Fruit fly (Drosophila melanogaster) whole organism, embryonic: ENCODE measurements around the gene Spec2.

Experiments used
- Adf1 ChIP-seq: fragments of 200-800 bp; sonication (Bioruptor generic); IDR thresholded peaks from 2 replicates; pipeline ENCODE4 v1.3.6; 2022; ENCODE audit warnings: missing biosample characterization, missing genetic modification characterization
- B-H1 ChIP-seq: fragments of 200-800 bp; sonication (Bioruptor generic); IDR thresholded peaks from 3 replicates; pipeline ENCODE4 v1.3.6; 2022; ENCODE audit warnings: missing biosample characterization, missing genetic modification characterization
- Bteb2 ChIP-seq: fragments of 200-800 bp; sonication (Bioruptor generic); optimal IDR thresholded peaks from 2 replicates; lab custom pipeline; 2016; ENCODE audit warnings: missing biosample characterization, missing genetic modification characterization
- CG11398 ChIP-seq: fragments of 200-800 bp; sonication (Bioruptor generic); optimal IDR thresholded peaks from 2 replicates; lab custom pipeline; 2016; ENCODE audit warnings: missing biosample characterization, missing genetic modification characterization
- CG12744 ChIP-seq: fragments of 200-800 bp; sonication (Bioruptor generic); optimal IDR thresholded peaks from 2 replicates; lab custom pipeline; 2016; ENCODE audit warnings: missing biosample characterization, missing genetic modification characterization
- CG13624 ChIP-seq: fragments of 200-800 bp; sonication (Bioruptor generic); optimal IDR thresholded peaks from 2 replicates; lab custom pipeline; 2016; ENCODE audit warnings: missing biosample characterization, missing genetic modification characterization
- CG16815 ChIP-seq: fragments of 200-800 bp; sonication (Bioruptor generic); optimal IDR thresholded peaks from 3 replicates; lab custom pipeline; 2017; ENCODE audit warnings: missing biosample characterization, mild to moderate bottlenecking, missing genetic modification characterization
- CG17385 ChIP-seq: fragments of 200-800 bp; sonication (Bioruptor generic); optimal IDR thresholded peaks from 3 replicates; lab custom pipeline; 2018; ENCODE audit warnings: missing biosample characterization, mild to moderate bottlenecking, missing genetic modification characterization
- CG18011 ChIP-seq: fragments of 200-800 bp; sonication (Bioruptor generic); optimal IDR thresholded peaks from 2 replicates; lab custom pipeline; 2017; ENCODE audit warnings: missing biosample characterization, missing genetic modification characterization, mild to moderate bottlenecking, moderate library complexity, missing genotype
- CG18476 ChIP-seq: fragments of 200-800 bp; sonication (Bioruptor generic); optimal IDR thresholded peaks from 2 replicates; lab custom pipeline; 2016; ENCODE audit warnings: missing biosample characterization, mild to moderate bottlenecking, missing genetic modification characterization
- CG31224 ChIP-seq: fragments of 200-800 bp; sonication (Bioruptor generic); IDR thresholded peaks from 2 replicates; pipeline ENCODE4 v1.3.6; 2022; ENCODE audit warnings: missing biosample characterization, missing genetic modification characterization
- CG32772 ChIP-seq: fragments of 200-800 bp; sonication (Bioruptor generic); IDR thresholded peaks from 2 replicates; pipeline ENCODE4 v1.3.6; 2022; ENCODE audit warnings: missing biosample characterization, missing genetic modification characterization
- CG4282 ChIP-seq: fragments of 200-800 bp; sonication (Bioruptor generic); optimal IDR thresholded peaks from 2 replicates; lab custom pipeline; 2016; ENCODE audit warnings: missing biosample characterization, missing genetic modification characterization
- CG4820 ChIP-seq: fragments of 200-800 bp; sonication (Bioruptor generic); optimal IDR thresholded peaks from 3 replicates; lab custom pipeline; 2016; ENCODE audit warnings: missing biosample characterization, missing genetic modification characterization
- CG7556 ChIP-seq: fragments of 200-800 bp; sonication (Bioruptor generic); optimal IDR thresholded peaks from 2 replicates; lab custom pipeline; 2017; ENCODE audit warnings: missing biosample characterization, mild to moderate bottlenecking, missing genetic modification characterization
- CG7786 ChIP-seq: fragments of 200-800 bp; sonication (Bioruptor generic); optimal IDR thresholded peaks from 2 replicates; lab custom pipeline; 2016; ENCODE audit warnings: missing biosample characterization, missing genetic modification characterization
- CG8359 ChIP-seq: fragments of 200-800 bp; sonication (Bioruptor generic); optimal IDR thresholded peaks from 2 replicates; lab custom pipeline; 2017; ENCODE audit warnings: missing biosample characterization, mild to moderate bottlenecking, missing genetic modification characterization, borderline replicate concordance
- CG9932 ChIP-seq: fragments of 200-800 bp; sonication (Bioruptor generic); IDR thresholded peaks from 2 replicates; pipeline ENCODE4 v1.3.6; 2022; ENCODE audit warnings: missing biosample characterization, missing genetic modification characterization
- CrebB ChIP-seq: fragments of 200-800 bp; sonication (Bioruptor generic); optimal IDR thresholded peaks from 3 replicates; lab custom pipeline; 2018; ENCODE audit warnings: missing biosample characterization, mild to moderate bottlenecking, missing genetic modification characterization
- HHEX ChIP-seq: fragments of 200-800 bp; sonication (Bioruptor generic); optimal IDR thresholded peaks from 3 replicates; lab custom pipeline; 2017; ENCODE audit warnings: missing biosample characterization, mild to moderate bottlenecking, missing genetic modification characterization, missing genetic modification reagents
- Lhr ChIP-seq: fragments of 200-800 bp; sonication (Bioruptor generic); optimal IDR thresholded peaks from 3 replicates; lab custom pipeline; 2017; ENCODE audit warnings: mild to moderate bottlenecking, missing biosample characterization, missing genetic modification reagents, missing genetic modification characterization
- Mad ChIP-seq: fragments of 200-800 bp; sonication (Bioruptor generic); optimal IDR thresholded peaks from 2 replicates; lab custom pipeline; 2016; ENCODE audit warnings: missing biosample characterization, missing genetic modification characterization
- Nf-YB ChIP-seq: fragments of 200-800 bp; sonication (Bioruptor generic); optimal IDR thresholded peaks from 3 replicates; lab custom pipeline; 2019; ENCODE audit warnings: missing biosample characterization, mild to moderate bottlenecking, missing genetic modification characterization, moderate library complexity
- Pdp1 ChIP-seq, 2 experiments: fragments of 200-800 bp; sonication (Bioruptor generic); optimal IDR thresholded peaks; 3 replicates each; lab custom pipeline; 2016; ENCODE audit warnings: missing biosample characterization in 2 of 2, missing genetic modification characterization in 2 of 2, mild to moderate bottlenecking in 1 of 2, moderate library complexity in 1 of 2
- Sry-δ ChIP-seq: fragments of 200-800 bp; sonication (Bioruptor generic); optimal IDR thresholded peaks from 2 replicates; lab custom pipeline; 2016; ENCODE audit warnings: missing biosample characterization, missing genetic modification characterization
- Vsx1 ChIP-seq: fragments of 200-800 bp; sonication (Bioruptor generic); optimal IDR thresholded peaks from 2 replicates; lab custom pipeline; 2017; ENCODE audit warnings: missing biosample characterization, mild to moderate bottlenecking, missing genetic modification characterization, missing genetic modification reagents
- ac ChIP-seq: fragments of 200-800 bp; sonication (Bioruptor generic); optimal IDR thresholded peaks from 3 replicates; lab custom pipeline; 2017; ENCODE audit warnings: missing biosample characterization, mild to moderate bottlenecking, missing genetic modification characterization
- btn ChIP-seq: fragments of 200-800 bp; sonication (Bioruptor generic); optimal IDR thresholded peaks from 2 replicates; lab custom pipeline; 2016; ENCODE audit warnings: missing biosample characterization, missing genetic modification characterization
- corto ChIP-seq: fragments of 200-800 bp; sonication (Bioruptor generic); optimal IDR thresholded peaks from 2 replicates; lab custom pipeline; 2016; ENCODE audit warnings: missing biosample characterization, mild to moderate bottlenecking, missing genetic modification characterization, moderate library complexity
- crol ChIP-seq: fragments of 200-800 bp; sonication (Bioruptor generic); IDR thresholded peaks from 2 replicates; pipeline ENCODE4 v1.3.6; 2022; ENCODE audit warnings: missing biosample characterization, missing genetic modification characterization
- crp ChIP-seq, 2 experiments: fragments of 200-800 bp; sonication (Bioruptor generic); optimal IDR thresholded peaks; 2 replicates in 1 of 2; 3 replicates in 1 of 2; lab custom pipeline; 2017; ENCODE audit warnings: missing biosample characterization in 2 of 2, missing genetic modification characterization in 2 of 2, mild to moderate bottlenecking in 1 of 2, moderate library complexity in 1 of 2
- dpn ChIP-seq, 2 experiments: fragments of 200-800 bp; sonication (Bioruptor generic); optimal IDR thresholded peaks; 3 replicates each; lab custom pipeline; 2016; ENCODE audit warnings: missing biosample characterization in 2 of 2, missing genetic modification characterization in 2 of 2
- ewg ChIP-seq: fragments of 200-800 bp; sonication (Bioruptor generic); optimal IDR thresholded peaks from 3 replicates; lab custom pipeline; 2017; ENCODE audit warnings: mild to moderate bottlenecking, missing biosample characterization, missing genetic modification reagents, missing genetic modification characterization
- fd64A ChIP-seq: fragments of 200-800 bp; sonication (Bioruptor generic); optimal IDR thresholded peaks from 3 replicates; lab custom pipeline; 2018; ENCODE audit warnings: missing biosample characterization, mild to moderate bottlenecking, missing genetic modification characterization
- ind ChIP-seq: fragments of 200-800 bp; sonication (Bioruptor generic); optimal IDR thresholded peaks from 3 replicates; lab custom pipeline; 2016; ENCODE audit warnings: missing biosample characterization, missing genetic modification characterization
- insv ChIP-seq, 2 experiments: fragments of 200-800 bp; sonication (Bioruptor generic); optimal IDR thresholded peaks; 3 replicates each; lab custom pipeline; 2016 to 2018; ENCODE audit warnings: missing biosample characterization in 2 of 2, missing genetic modification characterization in 2 of 2
- lab ChIP-seq: fragments of 200-800 bp; sonication (Bioruptor generic); optimal IDR thresholded peaks from 3 replicates; lab custom pipeline; 2017; ENCODE audit warnings: missing biosample characterization, missing genetic modification characterization, mild to moderate bottlenecking, moderate library complexity, missing genetic modification reagents
- mirr ChIP-seq: fragments of 200-800 bp; sonication (Bioruptor generic); optimal IDR thresholded peaks from 3 replicates; lab custom pipeline; 2018; ENCODE audit warnings: missing biosample characterization, mild to moderate bottlenecking, missing genetic modification characterization
- mld ChIP-seq: fragments of 200-800 bp; sonication (Bioruptor generic); IDR thresholded peaks from 3 replicates; pipeline ENCODE4 v1.3.6; 2022; ENCODE audit warnings: missing biosample characterization, missing genetic modification characterization; ENCODE audit not compliant: partially characterized antibody
- oc ChIP-seq: fragments of 200-800 bp; sonication (Bioruptor generic); optimal IDR thresholded peaks from 2 replicates; lab custom pipeline; 2018; ENCODE audit warnings: missing biosample characterization, mild to moderate bottlenecking, missing genetic modification characterization, moderate library complexity
- otp ChIP-seq: fragments of 200-800 bp; sonication (Bioruptor generic); IDR thresholded peaks from 3 replicates; pipeline ENCODE4, ENCODE4 v1.3.6; 2022; ENCODE audit warnings: missing biosample characterization, missing genetic modification characterization
- pan ChIP-seq, 4 experiments: fragments of >200 bp in 3 of 4; fragments of 200-800 bp in 1 of 4; sonication (Bioruptor generic) in 1 of 4; optimal IDR thresholded peaks in 3 of 4; IDR thresholded peaks in 1 of 4; 2 replicates each; pipeline versions ENCODE4 v1.3.6 to Lab custom; 2017 to 2022; ENCODE audit warnings: missing biosample characterization in 2 of 4, missing genetic modification characterization in 2 of 4, mixed read lengths in 1 of 4
- phol ChIP-seq: fragments of 200-800 bp; sonication (Bioruptor generic); optimal IDR thresholded peaks from 3 replicates; lab custom pipeline; 2018; ENCODE audit warnings: missing biosample characterization, mild to moderate bottlenecking, missing genetic modification characterization, moderate library complexity
- pnt ChIP-seq: fragments of 200-800 bp; sonication (Bioruptor generic); optimal IDR thresholded peaks from 3 replicates; lab custom pipeline; 2016; ENCODE audit warnings: missing biosample characterization, missing genetic modification characterization
- ranshi ChIP-seq: fragments of 200-800 bp; sonication (Bioruptor generic); IDR thresholded peaks from 2 replicates; pipeline ENCODE4 v1.3.6; 2022; ENCODE audit warnings: missing biosample characterization, missing genetic modification characterization
- run ChIP-seq: fragments of 200-800 bp; sonication (Bioruptor generic); optimal IDR thresholded peaks from 3 replicates; lab custom pipeline; 2018; ENCODE audit warnings: missing biosample characterization, mild to moderate bottlenecking, missing genetic modification characterization
- usp ChIP-seq: fragments of >200 bp; optimal IDR thresholded peaks from 2 replicates; lab custom pipeline; 2017; ENCODE audit warnings: missing biosample characterization, missing genetic modification characterization
- zen2 ChIP-seq: fragments of 200-800 bp; sonication (Bioruptor generic); IDR thresholded peaks from 3 replicates; pipeline ENCODE4 v1.3.6; 2022; ENCODE audit warnings: missing biosample characterization, missing genetic modification characterization; ENCODE audit not compliant: partially characterized antibody

The Spec2 gene

DNA sequence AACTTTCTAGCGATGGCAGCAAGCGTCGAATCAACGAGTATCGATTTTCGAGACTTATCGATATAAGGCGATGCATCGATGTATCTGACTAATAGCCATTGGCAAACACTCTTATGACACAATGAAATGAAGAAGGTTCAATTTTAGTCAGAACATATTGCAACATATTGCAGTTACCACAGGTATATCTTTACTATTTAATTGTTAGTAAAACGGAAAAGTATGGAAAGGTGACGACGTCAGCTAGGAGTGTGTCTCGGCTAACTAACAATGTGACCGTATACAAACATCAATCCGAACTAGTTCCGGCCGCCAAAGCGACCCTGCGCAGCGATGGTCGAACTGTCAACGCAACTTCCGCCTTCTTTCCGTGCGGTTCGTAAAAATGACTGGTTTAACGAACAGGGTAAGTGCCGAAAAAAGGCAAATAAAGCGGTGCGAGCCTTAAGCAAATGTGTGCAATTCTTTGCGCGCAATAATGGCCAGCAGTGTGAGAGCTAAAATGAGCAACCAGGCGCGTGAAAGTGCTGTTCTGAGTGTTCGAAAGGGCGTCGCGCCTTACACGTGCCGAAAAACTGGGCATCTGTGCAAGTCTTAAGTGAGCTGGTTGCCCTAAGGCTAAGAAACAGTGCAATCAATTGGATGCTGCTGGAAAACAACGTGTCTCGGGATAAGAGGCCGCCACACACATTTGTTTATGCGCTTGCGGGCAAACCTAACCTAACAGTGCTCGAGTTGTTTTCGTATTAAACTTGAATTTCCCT lies at the start of gene Spec2, which contains the start of the genes Dph4 and RpL13A (continued):
- TF ChIP-seq crp (GFP tag; optimal IDR thresholded peaks at IDR 0.05; lab: Kevin White, UChicago) (peak in 1 of 2 experiments; percentile 67), pan (optimal IDR thresholded peaks at IDR 0.05; lab: Kevin White, UChicago) (no peak), pan (GFP tag; optimal IDR thresholded peaks at IDR 0.05 in 1 of 2, IDR thresholded peaks at IDR 0.05 in 1 of 2) (no peak), CG31224 (no peak), mld (GFP tag; lab: Robert Waterston, UW) (no peak), CG12744 (GFP tag; lab: Kevin White, UChicago) (peak; percentile 93), CG8359 (GFP tag; lab: Kevin White, UChicago) (peak; percentile 85), mirr (peak; percentile 98), CG32772 (GFP tag; lab: Robert Waterston, UW) (no peak), Pdp1 (GFP tag; optimal IDR thresholded peaks at IDR 0.05; lab: Kevin White, UChicago) (peak; percentile 81 to 91), Sry-δ (GFP tag; lab: Kevin White, UChicago) (peak; percentile 99), CG9932 (no peak), CG4282 (GFP tag; lab: Kevin White, UChicago) (peak; percentile 86), crol (GFP tag; lab: Robert Waterston, UW) (no peak), CG4820 (GFP tag; lab: Kevin White, UChicago) (peak; percentile 75), Vsx1 (peak; percentile 92), CrebB (tag; lab: Kevin White, UChicago) (peak; percentile 95), HHEX (GFP tag; lab: Kevin White, UChicago) (peak; percentile 96), Nf-YB (GFP tag; lab: Kevin White, UChicago) (peak; percentile 80), CG7556 (GFP tag; lab: Kevin White, UChicago) (peak; percentile 84), CG16815 (GFP tag; lab: Kevin White, UChicago) (peak; percentile 71), Bteb2 (GFP tag; lab: Kevin White, UChicago) (peak; percentile 92), CG18476 (GFP tag; lab: Kevin White, UChicago) (peak; percentile 74), Adf1 (no peak), btn (GFP tag; lab: Kevin White, UChicago) (peak; percentile 93), B-H1 (GFP tag; lab: Robert Waterston, UW) (no peak), corto (no peak), usp (no peak), lab (GFP tag; lab: Kevin White, UChicago) (peak; percentile 98), Mad (GFP tag; lab: Kevin White, UChicago) (peak; percentile 92), Lhr (GFP tag; lab: Kevin White, UChicago) (peak; percentile 97), ewg (GFP tag; lab: Kevin White, UChicago) (peak; percentile 93), CG11398 (GFP tag; lab: Kevin White, UChicago) (peak; percentile 92), fd64A (peak; percentile 95), CG17385 (GFP tag; lab: Kevin White, UChicago) (peak; percentile 91), phol (peak; percentile 94), zen2 (no peak), CG18011 (peak; percentile 87), CG7786 (peak; percentile 78), ranshi (GFP tag; lab: Robert Waterston, UW) (no peak), CG13624 (GFP tag; lab: Kevin White, UChicago) (peak; percentile 95), otp (GFP tag; lab: Robert Waterston, UW) (no peak), insv (GFP tag; optimal IDR thresholded peaks at IDR 0.05; lab: Kevin White, UChicago) (peak in 1 of 2 experiments; percentile 85), dpn (GFP tag; optimal IDR thresholded peaks at IDR 0.05; lab: Kevin White, UChicago) (peak; percentile 81 to 93), run (tag; lab: Kevin White, UChicago) (peak; percentile 75), oc (tag; lab: Kevin White, UChicago) (peak; percentile 80), pnt (GFP tag; lab: Kevin White, UChicago) (peak; percentile 54), ac (GFP tag; lab: Kevin White, UChicago) (peak; percentile 90), ind (GFP tag; lab: Kevin White, UChicago) (peak; percentile 75)
